Worm (Caenorhabditis elegans) whole organism, L3 larva: ENCODE data around the gene C32B5.6.

ENCODE experiments used
- eor-1 ChIP-seq, 2 experiments: fragments of 150-350 bp; optimal IDR thresholded peaks; 2 replicates each; lab custom pipeline; 2014 to 2018; ENCODE audit warnings: missing biosample characterization in 2 of 2, missing genetic modification characterization in 2 of 2
- nhr-25 ChIP-seq: sonication (generic microtip); optimal IDR thresholded peaks from 2 replicates; lab custom pipeline; 2017; ENCODE audit warnings: missing biosample characterization, missing genetic modification characterization
- nhr-77 ChIP-seq: fragments of 150-350 bp; optimal IDR thresholded peaks from 2 replicates; lab custom pipeline; 2014; ENCODE audit warnings: missing biosample characterization, missing genetic modification characterization
- snpc-4 ChIP-seq: fragments of 150-350 bp; optimal IDR thresholded peaks from 2 replicates; lab custom pipeline; 2014; ENCODE audit warnings: missing biosample characterization, missing genetic modification characterization

DNA sequence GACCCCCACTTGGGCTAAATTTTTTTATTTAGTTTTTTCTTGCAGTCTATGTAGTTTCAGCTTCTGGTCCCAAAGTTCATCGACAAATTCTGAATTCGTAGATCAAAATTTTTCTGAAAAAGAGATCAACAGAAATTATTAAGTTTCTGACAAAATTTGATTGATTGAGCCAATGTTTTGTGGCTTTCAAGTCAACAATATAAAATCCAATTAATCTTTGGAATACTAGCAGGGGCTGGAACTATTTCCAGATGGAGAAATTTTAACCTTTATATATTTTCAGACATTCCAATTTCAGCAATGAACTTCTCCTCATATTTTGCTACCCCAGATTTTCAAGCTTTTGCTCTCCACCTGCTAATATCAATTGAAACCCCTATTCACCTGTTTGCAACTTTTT is 14.6 kb downstream of the C32B5.6 start, which contains the start of gene srh-274:
- TF ChIP-seq nhr-25 (tag; lab: Kevin White, UChicago) (no peak), nhr-77 (tag; lab: Kevin White, UChicago) (no peak), snpc-4 (tag; lab: Kevin White, UChicago) (no peak), eor-1 (tag; optimal IDR thresholded peaks at IDR 0.05; lab: Kevin White, UChicago) (no peak)
